In the genomic region with DNA sequence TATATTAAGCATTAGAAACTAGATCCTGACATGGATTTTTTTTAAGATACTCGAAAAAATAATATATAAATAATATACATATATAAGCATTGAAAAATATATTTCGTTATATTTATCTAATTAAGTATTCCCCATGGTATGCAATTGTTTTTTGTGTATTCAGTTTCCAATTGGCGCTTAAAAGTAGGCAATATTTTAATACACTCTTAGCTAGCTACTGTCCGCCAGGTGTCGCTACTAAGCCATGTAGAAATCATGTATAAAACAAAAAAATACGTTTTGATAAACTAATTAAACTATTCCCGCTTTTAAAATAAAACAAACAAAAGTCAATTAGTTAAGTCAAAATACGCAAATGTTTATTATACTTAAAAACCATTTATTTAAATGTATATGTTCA, we compare ENCODE assay signal across 7 fruit fly cellular contexts.
A peak's percentile ranks its signal among the peaks of the same experiment; 100 is the strongest.
TF ChIP-seq lines count a peak whose summit lies in the region.

No protein-coding gene starts in this region.

- peak; percentile 74 to 93 for TF ChIP-seq CTCF in S2 (optimal IDR thresholded peaks at IDR 0.05; lab: Kevin White, UChicago)
- peak; percentile 98 for TF ChIP-seq CTCF in whole organism, embryonic (GFP tag; optimal IDR thresholded peaks at IDR 0.05; lab: Kevin White, UChicago)

TF ChIP-seq in Kc167, 6 proteins besides CTCF, POLR2A, EP300 and RAD21:
- TF ChIP-seq psq (optimal IDR thresholded peaks at IDR 0.05; lab: Kevin White, UChicago) (no peak), Myc (optimal IDR thresholded peaks at IDR 0.05; lab: Kevin White, UChicago) (no peak), h (optimal IDR thresholded peaks at IDR 0.05; lab: Kevin White, UChicago) (peak; percentile 100), insv (optimal IDR thresholded peaks at IDR 0.05; lab: Kevin White, UChicago) (no peak), Sin3A (optimal IDR thresholded peaks at IDR 0.05; lab: Kevin White, UChicago) (no peak), ttk (optimal IDR thresholded peaks at IDR 0.05; lab: Kevin White, UChicago) (no peak)

TF ChIP-seq in whole organism, adult, 20 proteins besides CTCF, POLR2A, EP300 and RAD21 (continues in another document):
- no peak for TF ChIP-seq tj (GFP tag; optimal IDR thresholded peaks at IDR 0.05; lab: Kevin White, UChicago)
- no peak for TF ChIP-seq CG11617 (GFP tag; optimal IDR thresholded peaks at IDR 0.05; lab: Kevin White, UChicago)
- no peak for TF ChIP-seq CG33017 (tag; optimal IDR thresholded peaks at IDR 0.05; lab: Kevin White, UChicago)
- TF ChIP-seq CG12768 (GFP tag; optimal IDR thresholded peaks at IDR 0.05; lab: Kevin White, UChicago) = no peak
- TF ChIP-seq CG7101 (tag; optimal IDR thresholded peaks at IDR 0.05; lab: Kevin White, UChicago) = no peak
- TF ChIP-seq pad (GFP tag; optimal IDR thresholded peaks at IDR 0.05; lab: Kevin White, UChicago) = peak; percentile 6
- no peak for TF ChIP-seq Mnt (GFP tag; optimal IDR thresholded peaks at IDR 0.05; lab: Kevin White, UChicago)
- TF ChIP-seq bab1 (GFP tag; optimal IDR thresholded peaks at IDR 0.05; lab: Kevin White, UChicago) = peak; percentile 64
- no peak for TF ChIP-seq cnc (optimal IDR thresholded peaks at IDR 0.05; lab: Kevin White, UChicago)
- no peak for TF ChIP-seq Hr96 (GFP tag; optimal IDR thresholded peaks at IDR 0.05; lab: Kevin White, UChicago)
- no peak for TF ChIP-seq Clk (GFP tag; optimal IDR thresholded peaks at IDR 0.05; lab: Kevin White, UChicago)
- TF ChIP-seq CG7045 (GFP tag; optimal IDR thresholded peaks at IDR 0.05; lab: Kevin White, UChicago) = no peak
- TF ChIP-seq toe (GFP tag; optimal IDR thresholded peaks at IDR 0.05; lab: Kevin White, UChicago) = peak; percentile 18
- no peak for TF ChIP-seq CG14711 (tag; optimal IDR thresholded peaks at IDR 0.05; lab: Kevin White, UChicago)
- TF ChIP-seq kay (GFP tag; lab: Kevin White, UChicago; ENCODE audit: borderline replicate concordance) = no peak
- TF ChIP-seq Crg-1 (GFP tag; optimal IDR thresholded peaks at IDR 0.05; lab: Kevin White, UChicago) = no peak
- TF ChIP-seq cic (GFP tag; optimal IDR thresholded peaks at IDR 0.05; lab: Kevin White, UChicago) = no peak

TF ChIP-seq in whole organism, embryonic, 481 proteins besides CTCF, POLR2A, EP300 and RAD21 (continues in another document):
- TF ChIP-seq bab2 (GFP tag; optimal IDR thresholded peaks at IDR 0.05; lab: Kevin White, UChicago) (no peak), HLH54F (GFP tag; optimal IDR thresholded peaks at IDR 0.05; lab: Kevin White, UChicago) (no peak), CG3163 (GFP tag; optimal IDR thresholded peaks at IDR 0.05; lab: Kevin White, UChicago) (no peak), Doc2 (GFP tag; IDR thresholded peaks at IDR 0.05; lab: Robert Waterston, UW) (no peak), CG9932 (GFP tag; IDR thresholded peaks at IDR 0.05; lab: Robert Waterston, UW) (peak; percentile 32; the same call in 1 of the 2 replicates), cato (GFP tag; optimal IDR thresholded peaks at IDR 0.05; lab: Kevin White, UChicago; ENCODE audit: borderline replicate concordance) (peak; percentile 20), Ada2b (GFP tag; IDR thresholded peaks at IDR 0.05; lab: Robert Waterston, UW) (no peak), TFAM (GFP tag; optimal IDR thresholded peaks at IDR 0.05; lab: Kevin White, UChicago) (no peak), YL-1 (GFP tag; optimal IDR thresholded peaks at IDR 0.05; lab: Kevin White, UChicago) (no peak), CG10366 (GFP tag; IDR thresholded peaks at IDR 0.05; lab: Robert Waterston, UW) (no peak), dmrt99B (tag; optimal IDR thresholded peaks at IDR 0.05; lab: Kevin White, UChicago) (peak; percentile 38), toy (GFP tag; IDR thresholded peaks at IDR 0.05; lab: Robert Waterston, UW) (no peak), NfI (GFP tag; optimal IDR thresholded peaks at IDR 0.05; lab: Kevin White, UChicago) (peak; percentile 77), gsb-n (tag; optimal IDR thresholded peaks at IDR 0.05; lab: Kevin White, UChicago) (peak; percentile 36), Neu2 (GFP tag; optimal IDR thresholded peaks at IDR 0.05; lab: Kevin White, UChicago; ENCODE audit: borderline replicate concordance) (no peak), Awh (GFP tag; IDR thresholded peaks at IDR 0.05; lab: Robert Waterston, UW) (no peak; the same call in 1 of the 2 replicates)

TF ChIP-seq in whole organism, prepupa, 60 proteins besides CTCF, POLR2A, EP300 and RAD21 (continues in another document):
- TF ChIP-seq Sox15 (GFP tag; optimal IDR thresholded peaks at IDR 0.05; lab: Kevin White, UChicago) (no peak), spab (GFP tag; optimal IDR thresholded peaks at IDR 0.05; lab: Kevin White, UChicago) (no peak), Hr4 (GFP tag; optimal IDR thresholded peaks at IDR 0.05; lab: Kevin White, UChicago) (peak; percentile 40), Met (GFP tag; optimal IDR thresholded peaks at IDR 0.05; lab: Kevin White, UChicago) (peak; percentile 60), CG32006 (GFP tag; optimal IDR thresholded peaks at IDR 0.05; lab: Kevin White, UChicago) (peak; percentile 36), Blimp-1 (GFP tag; optimal IDR thresholded peaks at IDR 0.05; lab: Kevin White, UChicago) (no peak), fd59A (GFP tag; optimal IDR thresholded peaks at IDR 0.05; lab: Kevin White, UChicago) (no peak), Eip93F (GFP tag; optimal IDR thresholded peaks at IDR 0.05; lab: Kevin White, UChicago) (no peak), CG8319 (GFP tag; optimal IDR thresholded peaks at IDR 0.05; lab: Kevin White, UChicago) (no peak), net (GFP tag; optimal IDR thresholded peaks at IDR 0.05; lab: Kevin White, UChicago) (no peak), vri (GFP tag; optimal IDR thresholded peaks at IDR 0.05; lab: Kevin White, UChicago) (no peak), CG6163 (GFP tag; IDR thresholded peaks at IDR 0.05; lab: Robert Waterston, UW) (no peak), CG4318 (GFP tag; optimal IDR thresholded peaks at IDR 0.05; lab: Kevin White, UChicago) (no peak), lz (GFP tag; optimal IDR thresholded peaks at IDR 0.05; lab: Kevin White, UChicago) (peak; percentile 24), CG6276 (GFP tag; optimal IDR thresholded peaks at IDR 0.05; lab: Kevin White, UChicago) (no peak), CG8632 (GFP tag; optimal IDR thresholded peaks at IDR 0.05; lab: Kevin White, UChicago) (no peak), CG3919 (GFP tag; optimal IDR thresholded peaks at IDR 0.05; lab: Kevin White, UChicago) (peak; percentile 66), CG11762 (GFP tag; optimal IDR thresholded peaks at IDR 0.05; lab: Kevin White, UChicago; ENCODE audit: insufficient read depth) (no peak)

TF ChIP-seq in whole organism, pupa, 21 proteins besides CTCF, POLR2A, EP300 and RAD21:
- TF ChIP-seq CG14655 (GFP tag; optimal IDR thresholded peaks at IDR 0.05; lab: Kevin White, UChicago) (peak; percentile 46), gl (tag; optimal IDR thresholded peaks at IDR 0.05; lab: Kevin White, UChicago) (no peak), CG8159 (tag; optimal IDR thresholded peaks at IDR 0.05; lab: Kevin White, UChicago) (no peak), fd96Ca (GFP tag; IDR thresholded peaks at IDR 0.05; lab: Robert Waterston, UW) (no peak), EcR (GFP tag; optimal IDR thresholded peaks at IDR 0.05; lab: Kevin White, UChicago) (no peak), CG13204 (GFP tag; optimal IDR thresholded peaks at IDR 0.05; lab: Kevin White, UChicago) (no peak), D1 (tag; optimal IDR thresholded peaks at IDR 0.05; lab: Kevin White, UChicago) (peak; percentile 98), CG8301 (tag; optimal IDR thresholded peaks at IDR 0.05; lab: Kevin White, UChicago) (peak; percentile 14), Pif1B (GFP tag; optimal IDR thresholded peaks at IDR 0.05; lab: Kevin White, UChicago) (peak; percentile 17), rn (GFP tag; IDR thresholded peaks at IDR 0.05; lab: Robert Waterston, UW) (no peak), Pif1A (GFP tag; optimal IDR thresholded peaks at IDR 0.05; lab: Kevin White, UChicago) (no peak), Snoo (tag; optimal IDR thresholded peaks at IDR 0.05; lab: Kevin White, UChicago) (peak; percentile 24), CG34367 (tag; optimal IDR thresholded peaks at IDR 0.05; lab: Kevin White, UChicago) (peak; percentile 27), CG15710 (tag; optimal IDR thresholded peaks at IDR 0.05; lab: Kevin White, UChicago) (no peak), Ets98B (GFP tag; IDR thresholded peaks at IDR 0.05; lab: Robert Waterston, UW) (no peak), CG4496 (GFP tag; IDR thresholded peaks at IDR 0.05; lab: Robert Waterston, UW) (no peak), CG9948 (tag; optimal IDR thresholded peaks at IDR 0.05; lab: Kevin White, UChicago) (no peak)

TF ChIP-seq in whole organism, wandering third instar larva, 38 proteins besides CTCF, POLR2A, EP300 and RAD21:
- TF ChIP-seq sv (GFP tag; optimal IDR thresholded peaks at IDR 0.05; lab: Kevin White, UChicago) (no peak), brk (GFP tag; optimal IDR thresholded peaks at IDR 0.05; lab: Kevin White, UChicago) (no peak), Myc (optimal IDR thresholded peaks at IDR 0.05; lab: Kevin White, UChicago) (peak; percentile 85), N (GFP tag; optimal IDR thresholded peaks at IDR 0.05; lab: Kevin White, UChicago) (peak; percentile 29), HLH106 (tag; optimal IDR thresholded peaks at IDR 0.05; lab: Kevin White, UChicago) (peak; percentile 9), CrebA (GFP tag; optimal IDR thresholded peaks at IDR 0.05; lab: Kevin White, UChicago; ENCODE audit: borderline replicate concordance) (no peak), Vsx2 (GFP tag; optimal IDR thresholded peaks at IDR 0.05; lab: Kevin White, UChicago; ENCODE audit: partially characterized antibody) (peak; percentile 79)
